Fruit fly (Drosophila melanogaster) whole organism, embryonic: ENCODE measurements around the gene CG13949.

ENCODE experiments used
- Atf-2 ChIP-seq: fragments of 200-800 bp; sonication (Bioruptor generic); optimal IDR thresholded peaks from 2 replicates; lab custom pipeline; 2016; ENCODE audit warnings: missing biosample characterization, missing genetic modification characterization
- Awh ChIP-seq: fragments of 200-800 bp; sonication (Bioruptor generic); IDR thresholded peaks from 2 replicates; pipeline ENCODE4, ENCODE4 v1.3.6; 2022; ENCODE audit warnings: missing biosample characterization, missing genetic modification characterization
- CG11456 ChIP-seq: fragments of 200-800 bp; sonication (Bioruptor generic); IDR thresholded peaks from 3 replicates; pipeline ENCODE4 v1.3.6; 2022; ENCODE audit warnings: missing biosample characterization, missing genetic modification characterization
- CG1233 ChIP-seq: fragments of 200-800 bp; sonication (Bioruptor generic); optimal IDR thresholded peaks from 4 replicates; lab custom pipeline; 2018; ENCODE audit warnings: missing biosample characterization, mild to moderate bottlenecking, missing genetic modification characterization
- CG14014 ChIP-seq: fragments of 200-800 bp; sonication (Bioruptor generic); IDR thresholded peaks from 2 replicates; pipeline ENCODE4 v1.3.6; 2022; ENCODE audit warnings: missing biosample characterization, missing genetic modification characterization
- CG17361 ChIP-seq: fragments of 200-800 bp; sonication (Bioruptor generic); IDR thresholded peaks from 3 replicates; pipeline ENCODE4 v1.3.6; 2022; ENCODE audit warnings: missing biosample characterization, missing genetic modification characterization
- CG17385 ChIP-seq: fragments of 200-800 bp; sonication (Bioruptor generic); optimal IDR thresholded peaks from 3 replicates; lab custom pipeline; 2018; ENCODE audit warnings: missing biosample characterization, mild to moderate bottlenecking, missing genetic modification characterization
- CG17912 ChIP-seq: fragments of 200-800 bp; sonication (Bioruptor generic); optimal IDR thresholded peaks from 2 replicates; lab custom pipeline; 2018; ENCODE audit warnings: missing biosample characterization, mild to moderate bottlenecking, missing genetic modification characterization
- CG2199 ChIP-seq: fragments of 200-800 bp; sonication (Bioruptor generic); IDR thresholded peaks from 3 replicates; pipeline ENCODE4 v1.3.6; 2022; ENCODE audit warnings: missing biosample characterization, missing genetic modification characterization
- CG2875 ChIP-seq: fragments of 200-800 bp; sonication (Bioruptor generic); optimal IDR thresholded peaks from 2 replicates; lab custom pipeline; 2017; ENCODE audit warnings: missing biosample characterization, mild to moderate bottlenecking, missing genetic modification characterization, missing genetic modification reagents
- CG34224 ChIP-seq: fragments of 200-800 bp; sonication (Bioruptor generic); IDR thresholded peaks from 3 replicates; pipeline ENCODE4 v1.3.6; 2022; ENCODE audit warnings: missing biosample characterization, missing genetic modification characterization; ENCODE audit not compliant: partially characterized antibody
- CG43689 ChIP-seq: fragments of 200-800 bp; sonication (Bioruptor generic); IDR thresholded peaks from 2 replicates; pipeline ENCODE4 v1.3.6; 2022; ENCODE audit warnings: missing biosample characterization, missing genetic modification characterization
- CG5180 ChIP-seq: fragments of 200-800 bp; sonication (Bioruptor generic); optimal IDR thresholded peaks from 3 replicates; lab custom pipeline; 2017; ENCODE audit warnings: missing biosample characterization, missing genetic modification characterization, mild to moderate bottlenecking, moderate library complexity, missing genetic modification reagents
- CG7786 ChIP-seq: fragments of 200-800 bp; sonication (Bioruptor generic); optimal IDR thresholded peaks from 2 replicates; lab custom pipeline; 2016; ENCODE audit warnings: missing biosample characterization, missing genetic modification characterization
- CTCF ChIP-seq: fragments of 200-800 bp; sonication (Bioruptor generic); optimal IDR thresholded peaks from 2 replicates; lab custom pipeline; 2017; ENCODE audit warnings: missing biosample characterization, mild to moderate bottlenecking, missing genetic modification characterization, moderate library complexity
- Camta ChIP-seq: fragments of 200-800 bp; sonication (Bioruptor generic); optimal IDR thresholded peaks from 2 replicates; lab custom pipeline; 2016; ENCODE audit warnings: missing biosample characterization, missing genetic modification characterization
- Doc2 ChIP-seq: fragments of 200-800 bp; sonication (Bioruptor generic); IDR thresholded peaks from 2 replicates; pipeline ENCODE4 v1.3.6; 2022; ENCODE audit warnings: missing biosample characterization, missing genetic modification characterization
- Drgx ChIP-seq: fragments of 200-800 bp; sonication (Bioruptor generic); IDR thresholded peaks from 2 replicates; pipeline ENCODE4 v1.3.6; 2022; ENCODE audit warnings: missing biosample characterization, missing genetic modification characterization
- Ets65A ChIP-seq: fragments of 200-800 bp; sonication (Bioruptor generic); peaks from one replicate; lab custom pipeline; 2016; ENCODE audit warnings: missing biosample characterization, missing genetic modification characterization
- Jarid2 ChIP-seq: fragments of 200-800 bp; sonication (Bioruptor generic); optimal IDR thresholded peaks from 3 replicates; lab custom pipeline; 2017; ENCODE audit warnings: mild to moderate bottlenecking, missing biosample characterization, missing genetic modification reagents, missing genetic modification characterization
- Lhr ChIP-seq: fragments of 200-800 bp; sonication (Bioruptor generic); optimal IDR thresholded peaks from 3 replicates; lab custom pipeline; 2017; ENCODE audit warnings: mild to moderate bottlenecking, missing biosample characterization, missing genetic modification reagents, missing genetic modification characterization
- Lpt ChIP-seq: fragments of >200 bp; optimal IDR thresholded peaks from 2 replicates; lab custom pipeline; 2018; ENCODE audit warnings: missing biosample characterization, missing genetic modification characterization
- MBD-R2 ChIP-seq: fragments of 200-800 bp; sonication (Bioruptor generic); IDR thresholded peaks from 2 replicates; pipeline ENCODE4 v1.3.6; 2022; ENCODE audit warnings: missing biosample characterization, missing genetic modification characterization
- MESR4 ChIP-seq: fragments of 200-800 bp; sonication (Bioruptor generic); optimal IDR thresholded peaks from 2 replicates; lab custom pipeline; 2018; ENCODE audit warnings: missing biosample characterization, mild to moderate bottlenecking, missing genetic modification characterization, moderate library complexity
- Oli ChIP-seq: fragments of 200-800 bp; sonication (Bioruptor generic); optimal IDR thresholded peaks from 2 replicates; lab custom pipeline; 2018; ENCODE audit warnings: missing biosample characterization, mild to moderate bottlenecking, missing genetic modification characterization, moderate library complexity
- Poxn ChIP-seq: fragments of 200-800 bp; sonication (Bioruptor generic); IDR thresholded peaks from 2 replicates; pipeline ENCODE4 v1.3.6; 2022; ENCODE audit warnings: missing biosample characterization, missing genetic modification characterization
- Ravus ChIP-seq: fragments of 200-800 bp; sonication (Bioruptor generic); IDR thresholded peaks from 2 replicates; pipeline ENCODE4 v1.3.6; 2022; ENCODE audit warnings: missing biosample characterization, missing genetic modification characterization
- Sox100B ChIP-seq: fragments of 200-800 bp; sonication (Bioruptor generic); optimal IDR thresholded peaks from 3 replicates; lab custom pipeline; 2018; ENCODE audit warnings: missing biosample characterization, mild to moderate bottlenecking, missing genetic modification characterization
- Sry-β ChIP-seq: fragments of 200-800 bp; sonication (Bioruptor generic); optimal IDR thresholded peaks from 2 replicates; lab custom pipeline; 2018; ENCODE audit warnings: missing biosample characterization, mild to moderate bottlenecking, missing genetic modification characterization, moderate library complexity
- Vsx1 ChIP-seq: fragments of 200-800 bp; sonication (Bioruptor generic); optimal IDR thresholded peaks from 2 replicates; lab custom pipeline; 2017; ENCODE audit warnings: missing biosample characterization, mild to moderate bottlenecking, missing genetic modification characterization, missing genetic modification reagents
- YL-1 ChIP-seq: fragments of 200-800 bp; sonication (Bioruptor generic); optimal IDR thresholded peaks from 3 replicates; lab custom pipeline; 2017; ENCODE audit warnings: missing biosample characterization, mild to moderate bottlenecking, missing genetic modification characterization
- al ChIP-seq: fragments of 200-800 bp; sonication (Bioruptor generic); IDR thresholded peaks from 2 replicates; pipeline ENCODE4 v1.3.6; 2022; ENCODE audit warnings: missing biosample characterization, missing genetic modification characterization
- ase ChIP-seq: fragments of 200-800 bp; sonication (Bioruptor generic); IDR thresholded peaks from 3 replicates; pipeline ENCODE4 v1.3.6; 2022; ENCODE audit warnings: missing biosample characterization, missing genetic modification characterization
- btn ChIP-seq: fragments of 200-800 bp; sonication (Bioruptor generic); optimal IDR thresholded peaks from 2 replicates; lab custom pipeline; 2016; ENCODE audit warnings: missing biosample characterization, missing genetic modification characterization
- fd96Cb ChIP-seq: fragments of 200-800 bp; sonication (Bioruptor generic); optimal IDR thresholded peaks from 2 replicates; lab custom pipeline; 2018; ENCODE audit warnings: missing biosample characterization, mild to moderate bottlenecking, missing genetic modification characterization, moderate library complexity
- fu2 ChIP-seq: fragments of 200-800 bp; sonication (Bioruptor generic); optimal IDR thresholded peaks from 2 replicates; lab custom pipeline; 2016; ENCODE audit warnings: missing biosample characterization, missing genetic modification characterization
- grn ChIP-seq: fragments of 200-800 bp; sonication (Bioruptor generic); optimal IDR thresholded peaks from 3 replicates; lab custom pipeline; 2017; ENCODE audit warnings: missing biosample characterization, missing genetic modification characterization
- gro ChIP-seq: fragments of 200-800 bp; sonication (Bioruptor generic); optimal IDR thresholded peaks from 2 replicates; lab custom pipeline; 2016; ENCODE audit warnings: missing biosample characterization, missing genetic modification characterization
- ham ChIP-seq: fragments of 200-800 bp; sonication (Bioruptor generic); IDR thresholded peaks from 2 replicates; pipeline ENCODE4 v1.3.6; 2022; ENCODE audit warnings: missing biosample characterization, missing genetic modification characterization
- insv ChIP-seq, 2 experiments: fragments of 200-800 bp; sonication (Bioruptor generic); optimal IDR thresholded peaks; 3 replicates each; lab custom pipeline; 2016 to 2018; ENCODE audit warnings: missing biosample characterization in 2 of 2, missing genetic modification characterization in 2 of 2
- inv ChIP-seq: fragments of 200-800 bp; sonication (Bioruptor generic); IDR thresholded peaks from 2 replicates; pipeline ENCODE4 v1.3.6; 2022; ENCODE audit warnings: missing biosample characterization, missing genetic modification characterization; ENCODE audit not compliant: partially characterized antibody
- ken ChIP-seq: fragments of 200-800 bp; sonication (Bioruptor generic); IDR thresholded peaks from 3 replicates; pipeline ENCODE4 v1.3.6; 2022; ENCODE audit warnings: missing biosample characterization, missing genetic modification characterization
- lab ChIP-seq: fragments of 200-800 bp; sonication (Bioruptor generic); optimal IDR thresholded peaks from 3 replicates; lab custom pipeline; 2017; ENCODE audit warnings: missing biosample characterization, missing genetic modification characterization, mild to moderate bottlenecking, moderate library complexity, missing genetic modification reagents
- nau ChIP-seq: fragments of 200-800 bp; sonication (Bioruptor generic); optimal IDR thresholded peaks from 3 replicates; lab custom pipeline; 2017; ENCODE audit warnings: missing biosample characterization, mild to moderate bottlenecking, missing genetic modification characterization, missing genetic modification reagents
- nmo ChIP-seq: fragments of 200-800 bp; sonication (Bioruptor generic); optimal IDR thresholded peaks from 2 replicates; lab custom pipeline; 2018; ENCODE audit warnings: missing biosample characterization, mild to moderate bottlenecking, missing genetic modification characterization, moderate library complexity
- org-1 ChIP-seq: fragments of 200-800 bp; sonication (Bioruptor generic); optimal IDR thresholded peaks from 2 replicates; lab custom pipeline; 2017; ENCODE audit warnings: missing biosample characterization, missing genetic modification characterization
- p53 ChIP-seq: fragments of 200-800 bp; sonication (Bioruptor generic); optimal IDR thresholded peaks from 2 replicates; lab custom pipeline; 2016; ENCODE audit warnings: missing biosample characterization, missing genetic modification characterization
- shn ChIP-seq: fragments of 200-800 bp; sonication (Bioruptor generic); optimal IDR thresholded peaks from 3 replicates; lab custom pipeline; 2016; ENCODE audit warnings: missing biosample characterization, missing genetic modification characterization
- sim ChIP-seq: fragments of 200-800 bp; sonication (Bioruptor generic); IDR thresholded peaks from 2 replicates; pipeline ENCODE4 v1.3.6; 2022; ENCODE audit warnings: missing biosample characterization, missing genetic modification characterization
- tap ChIP-seq: fragments of 200-800 bp; optimal IDR thresholded peaks from 3 replicates; lab custom pipeline; 2019; ENCODE audit warnings: missing biosample characterization, mild to moderate bottlenecking, missing genetic modification characterization, moderate library complexity
- tio ChIP-seq: fragments of 200-800 bp; sonication (Bioruptor generic); optimal IDR thresholded peaks from 2 replicates; lab custom pipeline; 2017; ENCODE audit warnings: missing biosample characterization, missing genetic modification characterization, inconsistent platforms
- trem ChIP-seq: fragments of 200-800 bp; optimal IDR thresholded peaks from 3 replicates; lab custom pipeline; 2019; ENCODE audit warnings: missing biosample characterization, mild to moderate bottlenecking, missing genetic modification characterization, moderate library complexity
- z ChIP-seq: fragments of 200-800 bp; sonication (Bioruptor generic); IDR thresholded peaks from 3 replicates; pipeline ENCODE4 v1.3.6; 2022; ENCODE audit warnings: missing biosample characterization, missing genetic modification characterization

CG13949 gene

DNA sequence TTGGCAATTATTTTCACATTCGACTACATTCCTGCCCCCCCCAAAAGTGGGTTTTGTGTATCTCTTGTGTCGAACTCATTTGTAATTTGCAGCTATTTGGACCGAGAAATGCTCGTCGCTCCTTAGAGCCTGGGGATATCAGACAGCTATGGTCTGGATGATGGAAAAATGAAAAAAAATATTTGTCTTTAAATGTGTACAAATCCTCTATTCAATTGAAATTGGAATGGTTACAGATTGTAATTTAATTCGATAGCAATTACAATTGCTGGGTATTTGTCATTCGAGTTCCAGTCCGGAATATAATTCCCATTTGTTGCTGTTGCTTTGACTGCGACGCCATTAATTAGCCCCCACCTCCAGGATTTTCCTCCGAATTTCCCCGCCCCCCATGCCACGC lies 34.7 kb downstream of the CG13949 start (continued):
- TF ChIP-seq CG17912 (GFP tag; lab: Kevin White, UChicago) (no peak), Sry-β (no peak), CG7786 (GFP tag; lab: Kevin White, UChicago) (peak; percentile 54), Lpt (no peak), sim (no peak), Doc2 (GFP tag; lab: Robert Waterston, UW) (no peak), Vsx1 (GFP tag; lab: Kevin White, UChicago) (no peak), Atf-2 (GFP tag; lab: Kevin White, UChicago) (no peak), Awh (GFP tag; lab: Robert Waterston, UW) (0 out of 2 replicates have a peak, but pooled peaks have one; percentile 29), Camta (GFP tag; lab: Kevin White, UChicago) (no peak), Poxn (GFP tag; lab: Robert Waterston, UW) (no peak), CG34224 (GFP tag; lab: Robert Waterston, UW) (no peak), CG1233 (GFP tag; lab: Kevin White, UChicago) (no peak), MESR4 (no peak), tap (no peak), Sox100B (GFP tag; lab: Kevin White, UChicago) (no peak), Oli (tag; lab: Kevin White, UChicago) (peak; percentile 12), gro (GFP tag; lab: Kevin White, UChicago) (no peak), ham (GFP tag; lab: Robert Waterston, UW) (no peak), nau (GFP tag; lab: Kevin White, UChicago) (no peak), YL-1 (GFP tag; lab: Kevin White, UChicago) (no peak), btn (GFP tag; lab: Kevin White, UChicago) (no peak), grn (no peak), inv (no peak), CG14014 (GFP tag; lab: Robert Waterston, UW) (peak; percentile 46; the same call in 1 of the 2 replicates), tio (GFP tag; lab: Kevin White, UChicago) (no peak), shn (GFP tag; lab: Kevin White, UChicago) (peak; percentile 0), org-1 (no peak), ken (0 out of 3 replicates have a peak, but pooled peaks have one; percentile 44), Ets65A (GFP tag; lab: Kevin White, UChicago) (no peak), CG2199 (GFP tag; lab: Robert Waterston, UW) (no peak), fu2 (GFP tag; lab: Kevin White, UChicago) (no peak), nmo (GFP tag; lab: Kevin White, UChicago) (no peak), CG2875 (GFP tag; lab: Kevin White, UChicago) (no peak), Lhr (GFP tag; lab: Kevin White, UChicago) (no peak), Ravus (no peak), CTCF (GFP tag; lab: Kevin White, UChicago) (no peak), al (GFP tag; lab: Robert Waterston, UW) (no peak), Jarid2 (GFP tag; lab: Kevin White, UChicago) (no peak), insv (GFP tag; optimal IDR thresholded peaks at IDR 0.05; lab: Kevin White, UChicago) (no peak), fd96Cb (tag; lab: Kevin White, UChicago) (no peak), CG5180 (no peak), z (GFP tag; lab: Robert Waterston, UW) (no peak), CG43689 (GFP tag; lab: Robert Waterston, UW) (no peak), CG17361 (GFP tag; lab: Robert Waterston, UW) (no peak), p53 (no peak), MBD-R2 (GFP tag; lab: Robert Waterston, UW) (no peak), ase (GFP tag; lab: Robert Waterston, UW) (no peak), CG11456 (GFP tag; lab: Robert Waterston, UW) (0 out of 3 replicates have a peak, but pooled peaks have one; percentile 60), CG17385 (GFP tag; lab: Kevin White, UChicago) (peak; percentile 39), Drgx (GFP tag; lab: Robert Waterston, UW) (no peak), trem (no peak), lab (GFP tag; lab: Kevin White, UChicago) (peak; percentile 34)
